Worm (Caenorhabditis elegans): ENCODE data around the gene F15H10.5.

ce11 chrV:10371951-10372350 lies 46.9 kb downstream of the F15H10.5 start, which contains the start of gene ugt-49:
- TF ChIP-seq ama-1 (optimal IDR thresholded peaks at IDR 0.05) (no peak), ceh-16 (tag; optimal IDR thresholded peaks at IDR 0.05) (no peak), snpc-4 (tag; optimal IDR thresholded peaks at IDR 0.05) (no peak), lin-39 (tag; optimal IDR thresholded peaks at IDR 0.05) (no peak), ztf-4 (tag; optimal IDR thresholded peaks at IDR 0.05) (no peak), lin-15B (tag; optimal IDR thresholded peaks at IDR 0.05) (no peak), mml-1 (tag; optimal IDR thresholded peaks at IDR 0.05) (no peak)

All from whole organism, L3 larva.